Worm (Caenorhabditis elegans) whole organism, L1 larva: ENCODE data around the gene Y37E11AL.1.

Experiments
- ama-1 ChIP-seq: fragments of 150-350 bp; optimal IDR thresholded peaks from 2 replicates; lab custom pipeline; 2014
- dpl-1 ChIP-seq, 3 experiments: fragments of 150-350 bp in 2 of 3; sonication (generic microtip) in 1 of 3; optimal IDR thresholded peaks; 2 replicates each; lab custom pipeline; 2014 to 2017; ENCODE audit warnings: missing biosample characterization in 3 of 3, missing genetic modification characterization in 3 of 3, missing genetic modification reagents in 3 of 3
- hlh-4 ChIP-seq: sonication (generic microtip); optimal IDR thresholded peaks from 2 replicates; lab custom pipeline; 2016; ENCODE audit warnings: mild to moderate bottlenecking, missing genetic modification characterization, missing compliant biosample characterization
- lin-39 ChIP-seq: fragments of 150-350 bp; optimal IDR thresholded peaks from 2 replicates; lab custom pipeline; 2014; ENCODE audit warnings: missing biosample characterization, missing genetic modification reagents, missing genetic modification characterization
- mdl-1 ChIP-seq, 2 experiments: fragments of 150-350 bp; optimal IDR thresholded peaks; 2 replicates each; lab custom pipeline; 2014 to 2017; ENCODE audit warnings: missing biosample characterization in 2 of 2, missing genetic modification characterization in 2 of 2, inconsistent platforms in 1 of 2
- nhr-12 ChIP-seq: sonication (generic microtip); optimal IDR thresholded peaks from 2 replicates; lab custom pipeline; 2017; ENCODE audit warnings: missing biosample characterization, missing genetic modification characterization
- nhr-85 ChIP-seq: sonication (generic microtip); peaks from one replicate; lab custom pipeline; 2016; ENCODE audit warnings: missing genetic modification characterization, inconsistent platforms, missing compliant biosample characterization
- sox-4 ChIP-seq: sonication (generic microtip); optimal IDR thresholded peaks from 2 replicates; lab custom pipeline; 2016; ENCODE audit warnings: missing genetic modification characterization, missing compliant biosample characterization
- unc-130 ChIP-seq: fragments of 150-350 bp; optimal IDR thresholded peaks from 2 replicates; lab custom pipeline; 2017; ENCODE audit warnings: missing biosample characterization, missing genetic modification characterization, inconsistent platforms

DNA sequence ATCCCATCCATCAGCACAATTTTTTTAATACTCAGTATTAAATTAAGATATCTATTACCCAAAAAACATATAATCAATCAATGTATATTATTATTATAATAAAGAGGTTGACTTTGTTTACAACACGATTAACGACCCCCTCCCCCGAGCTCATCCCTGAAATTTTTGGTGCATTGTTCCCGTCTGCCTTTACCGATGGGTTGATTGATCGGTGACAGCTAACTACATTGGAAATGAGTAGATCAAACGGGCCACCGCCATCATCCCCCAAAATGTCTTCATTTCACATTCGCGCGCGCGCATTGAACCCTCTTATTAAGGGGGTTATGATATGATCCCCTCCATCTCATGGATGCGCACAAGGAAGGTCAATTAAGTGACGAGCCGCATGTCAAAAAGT lies 50.5 kb downstream of the Y37E11AL.1 start:
- no peak for TF ChIP-seq mdl-1 (tag; optimal IDR thresholded peaks at IDR 0.05; lab: Kevin White, UChicago)
- no peak for TF ChIP-seq ama-1
- TF ChIP-seq dpl-1 (GFP tag; optimal IDR thresholded peaks at IDR 0.05; lab: Kevin White, UChicago), result no peak
- TF ChIP-seq lin-39 (tag; lab: Kevin White, UChicago), result no peak
- no peak for TF ChIP-seq hlh-4 (tag; lab: Kevin White, UChicago)
- TF ChIP-seq sox-4 (tag; lab: Kevin White, UChicago), result no peak
- no peak for TF ChIP-seq unc-130
- TF ChIP-seq nhr-85 (tag; lab: Kevin White, UChicago), result no peak
- no peak for TF ChIP-seq nhr-12
